Worm (Caenorhabditis elegans) whole organism, L4 larva: ENCODE measurements around the gene pigx-1.

Source experiments
- T20F7.1 ChIP-seq: fragments of 200-800 bp; sonication (Bioruptor generic); optimal IDR thresholded peaks from 2 replicates; lab custom pipeline; 2018; ENCODE audit warnings: mild to moderate bottlenecking, missing genetic modification characterization, missing compliant biosample characterization
- nhr-11 ChIP-seq: fragments of 150-350 bp; optimal IDR thresholded peaks from 2 replicates; lab custom pipeline; 2014; ENCODE audit warnings: missing biosample characterization, missing genetic modification characterization

DNA sequence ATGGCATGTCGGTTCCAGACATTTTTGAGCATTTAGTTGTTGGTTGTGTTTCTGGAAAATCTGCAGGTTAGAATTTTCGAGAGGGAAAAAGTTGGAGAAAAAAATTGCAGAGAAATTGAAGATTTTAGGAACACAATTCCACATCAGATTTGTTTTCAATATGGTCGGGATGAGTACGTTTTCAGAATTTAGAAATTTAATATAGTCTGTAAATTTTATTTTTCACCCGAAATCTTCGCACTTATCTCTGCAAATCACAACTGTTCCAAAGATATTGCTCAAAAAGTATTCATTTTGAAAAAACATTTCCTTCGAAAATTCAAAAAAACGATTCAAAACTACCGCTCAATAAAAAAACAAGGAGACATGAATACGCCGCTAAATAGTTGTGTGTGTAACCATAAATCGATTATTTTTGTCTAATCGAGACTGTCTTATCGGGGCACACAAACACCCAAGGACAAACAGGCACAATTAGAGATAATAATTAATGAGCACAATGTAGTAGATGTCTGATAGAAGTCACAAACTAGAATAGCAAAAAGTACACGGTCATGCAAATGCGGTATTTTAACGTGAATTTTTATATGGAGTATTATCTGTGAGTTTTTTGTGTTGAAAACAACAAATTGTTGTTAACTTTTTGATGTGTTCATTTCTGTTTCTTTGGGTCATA is 50.5 kb downstream of the pigx-1 start, which contains the start of gene vpat-1:
- TF ChIP-seq T20F7.1 (GFP tag; lab: Kevin White, UChicago), result no peak
- TF ChIP-seq nhr-11 (tag; lab: Kevin White, UChicago), result no peak
